Fruit fly (Drosophila melanogaster) whole organism, embryonic: Measurements from ENCODE around the gene CG13991.
A peak's percentile ranks its signal among the peaks of the same experiment; 100 is the strongest.

ENCODE experiments used
- Ada2b ChIP-seq: fragments of 200-800 bp; sonication (Bioruptor generic); IDR thresholded peaks from 2 replicates; pipeline ENCODE4 v1.3.6; 2022; ENCODE audit warnings: missing biosample characterization, missing genetic modification characterization
- CG10147 ChIP-seq: fragments of 200-800 bp; sonication (Bioruptor generic); optimal IDR thresholded peaks from 2 replicates; lab custom pipeline; 2019; ENCODE audit warnings: missing biosample characterization, mild to moderate bottlenecking, missing genetic modification characterization, moderate library complexity
- CG10543 ChIP-seq: fragments of 200-800 bp; sonication (Bioruptor generic); optimal IDR thresholded peaks from 3 replicates; lab custom pipeline; 2017; ENCODE audit warnings: missing biosample characterization, mild to moderate bottlenecking, missing genetic modification characterization, moderate library complexity
- CG10654 ChIP-seq: fragments of 200-800 bp; sonication (Bioruptor generic); optimal IDR thresholded peaks from 2 replicates; lab custom pipeline; 2016; ENCODE audit warnings: missing biosample characterization, missing genetic modification characterization
- CG12155 ChIP-seq: fragments of 200-800 bp; sonication (Bioruptor generic); optimal IDR thresholded peaks from 3 replicates; lab custom pipeline; 2016; ENCODE audit warnings: missing biosample characterization, missing genetic modification characterization
- CG13424 ChIP-seq: fragments of 200-800 bp; sonication (Bioruptor generic); optimal IDR thresholded peaks from 2 replicates; lab custom pipeline; 2019; ENCODE audit warnings: missing biosample characterization, mild to moderate bottlenecking, missing genetic modification characterization, moderate library complexity
- CG14050 ChIP-seq: fragments of 200-800 bp; sonication (Bioruptor generic); IDR thresholded peaks from 3 replicates; pipeline ENCODE4 v1.3.6; 2022; ENCODE audit warnings: missing biosample characterization, missing genetic modification characterization
- CG14710 ChIP-seq: fragments of 200-800 bp; sonication (Bioruptor generic); optimal IDR thresholded peaks from 3 replicates; lab custom pipeline; 2019; ENCODE audit warnings: missing biosample characterization, mild to moderate bottlenecking, missing genetic modification characterization, moderate library complexity
- CG15514 ChIP-seq: fragments of 200-800 bp; sonication (Bioruptor generic); optimal IDR thresholded peaks from 3 replicates; lab custom pipeline; 2017; ENCODE audit warnings: missing biosample characterization, missing genetic modification characterization, mild to moderate bottlenecking, moderate library complexity, missing genetic modification reagents
- CG1647 ChIP-seq: fragments of 200-800 bp; sonication (Bioruptor generic); optimal IDR thresholded peaks from 3 replicates; lab custom pipeline; 2016; ENCODE audit warnings: missing biosample characterization, missing genetic modification characterization
- CG2202 ChIP-seq: fragments of 200-800 bp; sonication (Bioruptor generic); optimal IDR thresholded peaks from 2 replicates; lab custom pipeline; 2018; ENCODE audit warnings: missing biosample characterization, mild to moderate bottlenecking, missing genetic modification characterization
- CG2712 ChIP-seq: fragments of 200-800 bp; optimal IDR thresholded peaks from 3 replicates; lab custom pipeline; 2019; ENCODE audit warnings: missing biosample characterization, mild to moderate bottlenecking, missing genetic modification characterization, moderate library complexity
- CG2889 ChIP-seq: fragments of 200-800 bp; sonication (Bioruptor generic); IDR thresholded peaks from 3 replicates; pipeline ENCODE4 v1.3.6; 2022; ENCODE audit warnings: missing biosample characterization, missing genetic modification characterization
- CG30403 ChIP-seq: fragments of 200-800 bp; sonication (Bioruptor generic); optimal IDR thresholded peaks from 3 replicates; lab custom pipeline; 2016; ENCODE audit warnings: missing biosample characterization, missing genetic modification characterization
- CG3163 ChIP-seq: fragments of 200-800 bp; sonication (Bioruptor generic); optimal IDR thresholded peaks from 3 replicates; lab custom pipeline; 2016; ENCODE audit warnings: missing biosample characterization, missing genetic modification characterization
- CG32767 ChIP-seq: fragments of 200-800 bp; sonication (Bioruptor generic); IDR thresholded peaks from 2 replicates; pipeline ENCODE4 v1.3.6; 2022; ENCODE audit warnings: missing biosample characterization, missing genetic modification characterization
- CG34224 ChIP-seq: fragments of 200-800 bp; sonication (Bioruptor generic); IDR thresholded peaks from 3 replicates; pipeline ENCODE4 v1.3.6; 2022; ENCODE audit warnings: missing biosample characterization, missing genetic modification characterization; ENCODE audit not compliant: partially characterized antibody
- CG4617 ChIP-seq: fragments of 200-800 bp; sonication (Bioruptor generic); optimal IDR thresholded peaks from 3 replicates; lab custom pipeline; 2016; ENCODE audit warnings: missing biosample characterization, missing genetic modification characterization, borderline replicate concordance
- CG4730 ChIP-seq: fragments of 200-800 bp; sonication (Bioruptor generic); IDR thresholded peaks from 2 replicates; pipeline ENCODE4 v1.3.6; 2022; ENCODE audit warnings: missing biosample characterization, missing genetic modification characterization
- CG7556 ChIP-seq: fragments of 200-800 bp; sonication (Bioruptor generic); optimal IDR thresholded peaks from 2 replicates; lab custom pipeline; 2017; ENCODE audit warnings: missing biosample characterization, mild to moderate bottlenecking, missing genetic modification characterization
- CG8290 ChIP-seq, 3 experiments: fragments of 200-800 bp; sonication (Bioruptor generic); optimal IDR thresholded peaks; 2 replicates each; lab custom pipeline; 2016 to 2019; ENCODE audit warnings: missing biosample characterization in 3 of 3, missing genetic modification characterization in 3 of 3, mild to moderate bottlenecking in 2 of 3, moderate library complexity in 1 of 3
- CG9727 ChIP-seq: fragments of 200-800 bp; sonication (Bioruptor generic); optimal IDR thresholded peaks from 3 replicates; lab custom pipeline; 2017; ENCODE audit warnings: missing biosample characterization, mild to moderate bottlenecking, missing genetic modification characterization
- Camta ChIP-seq: fragments of 200-800 bp; sonication (Bioruptor generic); optimal IDR thresholded peaks from 2 replicates; lab custom pipeline; 2016; ENCODE audit warnings: missing biosample characterization, missing genetic modification characterization
- D19B ChIP-seq: fragments of 200-800 bp; sonication (Bioruptor generic); optimal IDR thresholded peaks from 2 replicates; lab custom pipeline; 2017; ENCODE audit warnings: missing biosample characterization, mild to moderate bottlenecking, missing genetic modification characterization
- Dek ChIP-seq: fragments of 200-800 bp; sonication (Bioruptor generic); optimal IDR thresholded peaks from 3 replicates; lab custom pipeline; 2019; ENCODE audit warnings: missing biosample characterization, mild to moderate bottlenecking, missing genetic modification characterization, moderate library complexity
- H2.0 ChIP-seq: fragments of 200-800 bp; sonication (Bioruptor generic); IDR thresholded peaks from 2 replicates; pipeline ENCODE4 v1.3.6; 2022; ENCODE audit warnings: missing biosample characterization, missing genetic modification characterization
- Lhr ChIP-seq: fragments of 200-800 bp; sonication (Bioruptor generic); optimal IDR thresholded peaks from 3 replicates; lab custom pipeline; 2017; ENCODE audit warnings: mild to moderate bottlenecking, missing biosample characterization, missing genetic modification reagents, missing genetic modification characterization
- Mrtf ChIP-seq: fragments of 200-800 bp; sonication (Bioruptor generic); IDR thresholded peaks from 3 replicates; pipeline ENCODE4 v1.3.6; 2022; ENCODE audit warnings: missing biosample characterization, missing genetic modification characterization
- NfI ChIP-seq: fragments of 200-800 bp; sonication (Bioruptor generic); optimal IDR thresholded peaks from 3 replicates; lab custom pipeline; 2018; ENCODE audit warnings: missing biosample characterization, mild to moderate bottlenecking, missing genetic modification characterization, moderate library complexity
- Pdp1 ChIP-seq, 2 experiments: fragments of 200-800 bp; sonication (Bioruptor generic); optimal IDR thresholded peaks; 3 replicates each; lab custom pipeline; 2016; ENCODE audit warnings: missing biosample characterization in 2 of 2, missing genetic modification characterization in 2 of 2, mild to moderate bottlenecking in 1 of 2, moderate library complexity in 1 of 2
- Xbp1 ChIP-seq: fragments of 200-800 bp; sonication (Bioruptor generic); optimal IDR thresholded peaks from 3 replicates; lab custom pipeline; 2016; ENCODE audit warnings: missing biosample characterization, mild to moderate bottlenecking, missing genetic modification characterization
- croc ChIP-seq: fragments of 200-800 bp; sonication (Bioruptor generic); conservative IDR thresholded peaks from 3 replicates; pipeline ENCODE4 v1.3.6; 2022; ENCODE audit warnings: missing biosample characterization, missing genetic modification characterization
- dmrt99B ChIP-seq: fragments of 200-800 bp; sonication (Bioruptor generic); optimal IDR thresholded peaks from 2 replicates; lab custom pipeline; 2018; ENCODE audit warnings: missing biosample characterization, mild to moderate bottlenecking, missing genetic modification characterization, moderate library complexity
- fd102C ChIP-seq: fragments of 200-800 bp; sonication (Bioruptor generic); optimal IDR thresholded peaks from 2 replicates; lab custom pipeline; 2018; ENCODE audit warnings: missing biosample characterization, mild to moderate bottlenecking, missing genetic modification characterization, moderate library complexity
- fd96Cb ChIP-seq: fragments of 200-800 bp; sonication (Bioruptor generic); optimal IDR thresholded peaks from 2 replicates; lab custom pipeline; 2018; ENCODE audit warnings: missing biosample characterization, mild to moderate bottlenecking, missing genetic modification characterization, moderate library complexity
- gce ChIP-seq: fragments of 200-800 bp; sonication (Bioruptor generic); IDR thresholded peaks from 3 replicates; pipeline ENCODE4 v1.3.6; 2022; ENCODE audit warnings: missing biosample characterization, missing genetic modification characterization
- gsb-n ChIP-seq: fragments of 200-800 bp; sonication (Bioruptor generic); optimal IDR thresholded peaks from 3 replicates; lab custom pipeline; 2018; ENCODE audit warnings: missing biosample characterization, mild to moderate bottlenecking, missing genetic modification characterization
- jigr1 ChIP-seq: fragments of 200-800 bp; sonication (Bioruptor generic); IDR thresholded peaks from 3 replicates; pipeline ENCODE4 v1.3.6; 2022; ENCODE audit warnings: missing biosample characterization, missing genetic modification characterization
- jumu ChIP-seq: fragments of 200-800 bp; sonication (Bioruptor generic); optimal IDR thresholded peaks from 3 replicates; lab custom pipeline; 2016; ENCODE audit warnings: missing biosample characterization, missing genetic modification characterization
- ken ChIP-seq: fragments of 200-800 bp; sonication (Bioruptor generic); IDR thresholded peaks from 3 replicates; pipeline ENCODE4 v1.3.6; 2022; ENCODE audit warnings: missing biosample characterization, missing genetic modification characterization
- lbe ChIP-seq: fragments of 200-800 bp; sonication (Bioruptor generic); optimal IDR thresholded peaks from 2 replicates; lab custom pipeline; 2016; ENCODE audit warnings: missing biosample characterization, mild to moderate bottlenecking, missing genetic modification characterization
- peb ChIP-seq: fragments of 200-800 bp; sonication (Bioruptor generic); IDR thresholded peaks from 2 replicates; pipeline ENCODE4 v1.3.6; 2022; ENCODE audit warnings: missing biosample characterization, missing genetic modification characterization
- rib ChIP-seq: fragments of 200-800 bp; sonication (Bioruptor generic); IDR thresholded peaks from 2 replicates; pipeline ENCODE4 v1.3.6; 2022; ENCODE audit warnings: missing biosample characterization, missing genetic modification characterization
- row ChIP-seq: fragments of 200-800 bp; sonication (Bioruptor generic); IDR thresholded peaks from 3 replicates; pipeline ENCODE4 v1.3.6; 2022; ENCODE audit warnings: missing biosample characterization, missing genetic modification characterization
- slou ChIP-seq: fragments of 200-800 bp; sonication (Bioruptor generic); optimal IDR thresholded peaks from 3 replicates; lab custom pipeline; 2016; ENCODE audit warnings: missing biosample characterization, missing genetic modification characterization
- sna ChIP-seq: fragments of 200-800 bp; sonication (Bioruptor generic); IDR thresholded peaks from 2 replicates; pipeline ENCODE4 v1.3.6; 2022; ENCODE audit warnings: missing biosample characterization, missing genetic modification characterization; ENCODE audit not compliant: partially characterized antibody
- sob ChIP-seq: fragments of 200-800 bp; sonication (Bioruptor generic); IDR thresholded peaks from 2 replicates; pipeline ENCODE4 v1.3.6; 2022; ENCODE audit warnings: missing biosample characterization, missing genetic modification characterization
- stwl ChIP-seq: fragments of 200-800 bp; sonication (Bioruptor generic); optimal IDR thresholded peaks from 3 replicates; lab custom pipeline; 2018; ENCODE audit warnings: missing biosample characterization, mild to moderate bottlenecking, missing genetic modification characterization, moderate library complexity
- tup ChIP-seq: fragments of 200-800 bp; sonication (Bioruptor generic); optimal IDR thresholded peaks from 2 replicates; lab custom pipeline; 2016; ENCODE audit warnings: missing biosample characterization, mild to moderate bottlenecking, missing genetic modification characterization, moderate library complexity
- zfh1 ChIP-seq: fragments of 200-800 bp; sonication (Bioruptor generic); IDR thresholded peaks from 3 replicates; pipeline ENCODE4 v1.3.6; 2022; ENCODE audit warnings: missing biosample characterization, missing genetic modification characterization

CG13991 gene

DNA sequence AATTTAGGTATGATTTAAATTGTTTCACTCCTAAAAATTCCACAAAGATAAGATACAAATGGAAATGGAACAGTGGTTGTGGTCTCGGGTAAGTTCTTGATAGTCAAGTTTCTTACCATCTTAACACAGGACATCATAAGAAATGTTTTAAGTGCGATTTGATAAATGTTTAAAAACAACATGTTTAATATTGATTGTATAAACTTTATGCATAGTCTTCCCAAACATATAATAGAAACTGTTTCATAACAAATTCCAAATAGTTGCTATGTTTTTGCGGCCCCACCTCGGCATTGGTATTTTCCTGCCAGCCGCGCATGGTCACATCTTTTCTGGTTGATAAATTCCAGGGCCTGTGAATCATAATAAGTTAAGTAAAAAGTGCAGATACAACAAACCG, 14.4 kb upstream of the CG13991 start, which contains the start of gene Arpc4 (continued):
- TF ChIP-seq croc (GFP tag; lab: Robert Waterston, UW) = peak; percentile 29; the same call in 1 of the 3 replicates
- peak; percentile 72 for TF ChIP-seq CG14710 (tag; lab: Kevin White, UChicago)
- TF ChIP-seq peb = no peak
- TF ChIP-seq zfh1 (GFP tag; lab: Robert Waterston, UW) = peak; percentile 80
- TF ChIP-seq CG1647 (GFP tag; lab: Kevin White, UChicago) = peak; percentile 10
- TF ChIP-seq CG10543 (GFP tag; lab: Kevin White, UChicago) = no peak
- no peak for TF ChIP-seq NfI (GFP tag; lab: Kevin White, UChicago)
- peak; percentile 83 for TF ChIP-seq stwl (tag; lab: Kevin White, UChicago)
- TF ChIP-seq slou (GFP tag; lab: Kevin White, UChicago) = peak; percentile 8
- TF ChIP-seq row (GFP tag; lab: Robert Waterston, UW) = peak; percentile 82
- TF ChIP-seq CG15514 (GFP tag; lab: Kevin White, UChicago) = peak; percentile 69
- peak; percentile 14 for TF ChIP-seq CG2202 (tag; lab: Kevin White, UChicago)
- peak; percentile 62 for TF ChIP-seq Xbp1
- TF ChIP-seq Lhr = peak; percentile 65
- peak; percentile 67; the same call in 2 of the 3 replicates for TF ChIP-seq CG14050 (GFP tag; lab: Robert Waterston, UW)
- TF ChIP-seq fd96Cb = peak; percentile 47
- TF ChIP-seq Ada2b = peak; percentile 84
- TF ChIP-seq sna = no peak
- no peak for TF ChIP-seq Camta (GFP tag; lab: Kevin White, UChicago)
- peak; percentile 70 for TF ChIP-seq CG30403
- TF ChIP-seq CG13424 = peak; percentile 61
- TF ChIP-seq sob (GFP tag; lab: Robert Waterston, UW) = peak; percentile 73
- peak; percentile 60 for TF ChIP-seq Dek
- TF ChIP-seq CG10147 (GFP tag; lab: Kevin White, UChicago) = no peak
- no peak for TF ChIP-seq lbe (GFP tag; lab: Kevin White, UChicago)
- TF ChIP-seq gce (GFP tag; lab: Robert Waterston, UW) = peak; percentile 34; the same call in 1 of the 3 replicates
- no peak for TF ChIP-seq CG34224 (GFP tag; lab: Robert Waterston, UW)
- TF ChIP-seq D19B = no peak
- TF ChIP-seq ken (GFP tag; lab: Robert Waterston, UW) = peak; percentile 85
- peak; percentile 7 for TF ChIP-seq gsb-n
- TF ChIP-seq CG2889 (GFP tag; lab: Robert Waterston, UW) = peak; percentile 91
- TF ChIP-seq H2.0 (GFP tag; lab: Robert Waterston, UW) = peak; percentile 64
- TF ChIP-seq CG2712 (tag; lab: Kevin White, UChicago) = no peak
- peak; percentile 61; the same call in 1 of the 2 replicates for TF ChIP-seq CG32767
- peak; percentile 45 for TF ChIP-seq CG12155 (GFP tag; lab: Kevin White, UChicago)
- TF ChIP-seq CG4617 (GFP tag; lab: Kevin White, UChicago) = peak; percentile 72
- no peak for TF ChIP-seq dmrt99B (tag; lab: Kevin White, UChicago)
- no peak for TF ChIP-seq CG9727 (GFP tag; lab: Kevin White, UChicago)
- no peak for TF ChIP-seq rib (GFP tag; lab: Robert Waterston, UW)
- TF ChIP-seq CG10654 (GFP tag; lab: Kevin White, UChicago) = peak; percentile 45
- TF ChIP-seq Pdp1 (GFP tag; optimal IDR thresholded peaks at IDR 0.05; lab: Kevin White, UChicago) = peak in 1 of 2 experiments; percentile 53
- peak; percentile 21 for TF ChIP-seq CG8290 (GFP tag; optimal IDR thresholded peaks at IDR 0.05; lab: Kevin White, UChicago)
- TF ChIP-seq CG8290 (tag; optimal IDR thresholded peaks at IDR 0.05; lab: Kevin White, UChicago) = no peak
- TF ChIP-seq Mrtf (GFP tag; lab: Robert Waterston, UW) = peak; percentile 59; the same call in 1 of the 3 replicates
- TF ChIP-seq CG3163 (GFP tag; lab: Kevin White, UChicago) = peak; percentile 27
- peak; percentile 33 for TF ChIP-seq jumu (GFP tag; lab: Kevin White, UChicago)
- TF ChIP-seq CG7556 = peak; percentile 30
- TF ChIP-seq tup (GFP tag; lab: Kevin White, UChicago) = no peak
- peak; percentile 46; the same call in 1 of the 3 replicates for TF ChIP-seq jigr1
- TF ChIP-seq fd102C = no peak
- peak; percentile 49 for TF ChIP-seq CG4730 (GFP tag; lab: Robert Waterston, UW)
